Fruit fly (Drosophila melanogaster) Kc167 (cell line): ENCODE results near the gene U2af50.

Source experiments
- Myc ChIP-seq: fragments of >200 bp; optimal IDR thresholded peaks from 2 replicates; lab custom pipeline; 2017; ENCODE audit warnings: missing external identifiers
- Sin3A ChIP-seq: fragments of >200 bp; optimal IDR thresholded peaks from 2 replicates; lab custom pipeline; 2018; ENCODE audit warnings: missing external identifiers
- h ChIP-seq: fragments of >200 bp; optimal IDR thresholded peaks from 3 replicates; lab custom pipeline; 2018; ENCODE audit warnings: missing external identifiers
- insv ChIP-seq: fragments of >200 bp; optimal IDR thresholded peaks from 3 replicates; lab custom pipeline; 2018; ENCODE audit warnings: missing external identifiers
- psq ChIP-seq: fragments of >200 bp; optimal IDR thresholded peaks from 2 replicates; lab custom pipeline; 2017; ENCODE audit warnings: missing external identifiers
- ttk ChIP-seq: sonication (Bioruptor generic); optimal IDR thresholded peaks from 2 replicates; lab custom pipeline; 2017; ENCODE audit warnings: missing external identifiers

U2af50 gene

dm6 chrX:16358670-16359320 lies at the start of gene U2af50, which contains the start of gene PIG-Q:
Gene U2af50, minus strand, starts transcription at chrX:16359039.
Gene PIG-Q, plus strand, starts transcription at chrX:16359143.
- no peak for TF ChIP-seq insv
- no peak for TF ChIP-seq Myc (lab: Kevin White, UChicago)
- no peak for TF ChIP-seq Sin3A (lab: Kevin White, UChicago)
- TF ChIP-seq psq (lab: Kevin White, UChicago), result no peak
- no peak for TF ChIP-seq ttk (lab: Kevin White, UChicago)
- TF ChIP-seq h, result no peak

- no peak for TF ChIP-seq Myc (lab: Kevin White, UChicago)
- TF ChIP-seq insv, result no peak
- no peak for TF ChIP-seq psq (lab: Kevin White, UChicago)
- TF ChIP-seq ttk (lab: Kevin White, UChicago), result no peak
These were observed 47.2 kb upstream of the U2af50 start for dm6 chrX:16406083-16406482.

dm6 chrX:16405209-16405608 lies 46.4 kb upstream of the U2af50 start, which contains the start of gene CG4301:
Gene CG4301, plus strand, starts transcription at chrX:16405509.
- TF ChIP-seq insv (no peak), Myc (lab: Kevin White, UChicago) (no peak), ttk (lab: Kevin White, UChicago) (no peak), psq (lab: Kevin White, UChicago) (no peak), Sin3A (lab: Kevin White, UChicago) (no peak), h (no peak)

- no peak for TF ChIP-seq Myc (lab: Kevin White, UChicago)
- TF ChIP-seq ttk (lab: Kevin White, UChicago), result no peak
- TF ChIP-seq insv, result no peak
- no peak for TF ChIP-seq h
- no peak for TF ChIP-seq psq (lab: Kevin White, UChicago)
- no peak for TF ChIP-seq Sin3A (lab: Kevin White, UChicago)
These were observed 46.0 kb upstream of the U2af50 start, which contains the start of gene CG9981 for dm6 chrX:16404803-16405202. Gene CG9981, minus strand, starts transcription at chrX:16405122.

- TF ChIP-seq insv (no peak), Myc (lab: Kevin White, UChicago) (no peak), ttk (lab: Kevin White, UChicago) (no peak), h (no peak), psq (lab: Kevin White, UChicago) (no peak), Sin3A (lab: Kevin White, UChicago) (no peak)
These were observed 45.1 kb upstream of the U2af50 start for dm6 chrX:16403811-16404420.

dm6 chrX:16391397-16391796 lies 32.6 kb upstream of the U2af50 start, which contains the start of the genes TH1 and mei-41:
Gene TH1, minus strand, starts transcription at chrX:16391438.
Gene mei-41, plus strand, starts transcription at chrX:16391698.
- TF ChIP-seq psq (lab: Kevin White, UChicago) (no peak), h (no peak), Myc (lab: Kevin White, UChicago) (no peak), Sin3A (lab: Kevin White, UChicago) (no peak), insv (no peak), ttk (lab: Kevin White, UChicago) (no peak)

- TF ChIP-seq Myc (lab: Kevin White, UChicago) (no peak), h (no peak), insv (no peak), psq (lab: Kevin White, UChicago) (no peak), ttk (lab: Kevin White, UChicago) (no peak), Sin3A (lab: Kevin White, UChicago) (no peak)
These were observed 27.1 kb upstream of the U2af50 start for dm6 chrX:16385942-16386392.

- TF ChIP-seq h (no peak), psq (lab: Kevin White, UChicago) (no peak), insv (no peak), ttk (lab: Kevin White, UChicago) (no peak), Sin3A (lab: Kevin White, UChicago) (no peak), Myc (lab: Kevin White, UChicago) (no peak)
These were observed 26.2 kb upstream of the U2af50 start, which contains the start of the genes CG9992 and CG4239 for dm6 chrX:16384843-16385726. Gene CG9992, minus strand, starts transcription at chrX:16384908. Gene CG4239, plus strand, starts transcription at chrX:16385278.

dm6 chrX:16383667-16384515 lies 25.1 kb upstream of the U2af50 start:
- TF ChIP-seq Myc (lab: Kevin White, UChicago) (no peak), psq (lab: Kevin White, UChicago) (no peak), ttk (lab: Kevin White, UChicago) (no peak), insv (no peak), Sin3A (lab: Kevin White, UChicago) (no peak), h (no peak)

dm6 chrX:16374059-16374458 lies 15.2 kb upstream of the U2af50 start:
- TF ChIP-seq psq (lab: Kevin White, UChicago) (no peak), Sin3A (lab: Kevin White, UChicago) (no peak), h (no peak), insv (no peak), Myc (lab: Kevin White, UChicago) (no peak), ttk (lab: Kevin White, UChicago) (no peak)
